Fruit fly (Drosophila melanogaster) whole organism, embryonic: Measurements from ENCODE around the gene Ypel.
A peak's percentile ranks its signal among the peaks of the same experiment; 100 is the strongest.

Experiments used
- ATbp ChIP-seq: fragments of 200-800 bp; sonication (Bioruptor generic); optimal IDR thresholded peaks from 2 replicates; lab custom pipeline; 2017; ENCODE audit warnings: missing biosample characterization, mild to moderate bottlenecking, missing genetic modification characterization, missing genetic modification reagents
- Atf6 ChIP-seq: fragments of 200-800 bp; sonication (Bioruptor generic); IDR thresholded peaks from 2 replicates; pipeline ENCODE4 v1.3.6; 2022; ENCODE audit warnings: missing biosample characterization, missing genetic modification characterization
- CG10366 ChIP-seq: fragments of 200-800 bp; sonication (Bioruptor generic); IDR thresholded peaks from 2 replicates; pipeline ENCODE4 v1.3.6; 2022; ENCODE audit warnings: missing biosample characterization, missing genetic modification characterization
- CG13775 ChIP-seq: fragments of 200-800 bp; sonication (Bioruptor generic); optimal IDR thresholded peaks from 3 replicates; lab custom pipeline; 2017; ENCODE audit warnings: missing biosample characterization, mild to moderate bottlenecking, missing genetic modification characterization
- CG15696 ChIP-seq: fragments of 200-800 bp; sonication (Bioruptor generic); optimal IDR thresholded peaks from 2 replicates; lab custom pipeline; 2019; ENCODE audit warnings: missing biosample characterization, mild to moderate bottlenecking, missing genetic modification characterization, moderate library complexity
- CG1602 ChIP-seq: fragments of 200-800 bp; sonication (Bioruptor generic); optimal IDR thresholded peaks from 3 replicates; lab custom pipeline; 2016; ENCODE audit warnings: missing biosample characterization, missing genetic modification characterization
- CG17568 ChIP-seq: fragments of 200-800 bp; sonication (Bioruptor generic); optimal IDR thresholded peaks from 2 replicates; lab custom pipeline; 2018; ENCODE audit warnings: missing biosample characterization, mild to moderate bottlenecking, missing genetic modification characterization, moderate library complexity
- CG17912 ChIP-seq: fragments of 200-800 bp; sonication (Bioruptor generic); optimal IDR thresholded peaks from 2 replicates; lab custom pipeline; 2018; ENCODE audit warnings: missing biosample characterization, mild to moderate bottlenecking, missing genetic modification characterization
- CG2199 ChIP-seq: fragments of 200-800 bp; sonication (Bioruptor generic); IDR thresholded peaks from 3 replicates; pipeline ENCODE4 v1.3.6; 2022; ENCODE audit warnings: missing biosample characterization, missing genetic modification characterization
- CG2889 ChIP-seq: fragments of 200-800 bp; sonication (Bioruptor generic); IDR thresholded peaks from 3 replicates; pipeline ENCODE4 v1.3.6; 2022; ENCODE audit warnings: missing biosample characterization, missing genetic modification characterization
- CG31224 ChIP-seq: fragments of 200-800 bp; sonication (Bioruptor generic); IDR thresholded peaks from 2 replicates; pipeline ENCODE4 v1.3.6; 2022; ENCODE audit warnings: missing biosample characterization, missing genetic modification characterization
- CG6175 ChIP-seq: fragments of 200-800 bp; sonication (Bioruptor generic); IDR thresholded peaks from 3 replicates; pipeline ENCODE4 v1.3.6; 2022; ENCODE audit warnings: missing biosample characterization, missing genetic modification characterization
- CG6254 ChIP-seq: fragments of 200-800 bp; sonication (Bioruptor generic); optimal IDR thresholded peaks from 3 replicates; lab custom pipeline; 2017; ENCODE audit warnings: mild to moderate bottlenecking, missing biosample characterization, missing genetic modification reagents, missing genetic modification characterization
- CG6683 ChIP-seq: fragments of 200-800 bp; sonication (Bioruptor generic); optimal IDR thresholded peaks from 2 replicates; lab custom pipeline; 2017; ENCODE audit warnings: missing biosample characterization, mild to moderate bottlenecking, missing genetic modification characterization, missing genetic modification reagents
- CG7928 ChIP-seq: fragments of 200-800 bp; sonication (Bioruptor generic); optimal IDR thresholded peaks from 2 replicates; lab custom pipeline; 2017; ENCODE audit warnings: missing biosample characterization, mild to moderate bottlenecking, missing genetic modification characterization
- CG8290 ChIP-seq, 3 experiments: fragments of 200-800 bp; sonication (Bioruptor generic); optimal IDR thresholded peaks; 2 replicates each; lab custom pipeline; 2016 to 2019; ENCODE audit warnings: missing biosample characterization in 3 of 3, missing genetic modification characterization in 3 of 3, mild to moderate bottlenecking in 2 of 3, moderate library complexity in 1 of 3
- CG8944 ChIP-seq: fragments of 200-800 bp; sonication (Bioruptor generic); optimal IDR thresholded peaks from 3 replicates; lab custom pipeline; 2016; ENCODE audit warnings: missing biosample characterization, missing genetic modification characterization
- CG9797 ChIP-seq: fragments of 200-800 bp; sonication (Bioruptor generic); optimal IDR thresholded peaks from 3 replicates; lab custom pipeline; 2018; ENCODE audit warnings: missing biosample characterization, mild to moderate bottlenecking, missing genetic modification characterization
- CrebB ChIP-seq: fragments of 200-800 bp; sonication (Bioruptor generic); optimal IDR thresholded peaks from 3 replicates; lab custom pipeline; 2018; ENCODE audit warnings: missing biosample characterization, mild to moderate bottlenecking, missing genetic modification characterization
- Doc2 ChIP-seq: fragments of 200-800 bp; sonication (Bioruptor generic); IDR thresholded peaks from 2 replicates; pipeline ENCODE4 v1.3.6; 2022; ENCODE audit warnings: missing biosample characterization, missing genetic modification characterization
- E2f1 ChIP-seq: fragments of 200-800 bp; sonication (Bioruptor generic); IDR thresholded peaks from 2 replicates; pipeline ENCODE4 v1.3.6; 2022; ENCODE audit warnings: missing biosample characterization, missing genetic modification characterization
- HmgZ ChIP-seq: fragments of 200-800 bp; sonication (Bioruptor generic); optimal IDR thresholded peaks from 2 replicates; lab custom pipeline; 2018; ENCODE audit warnings: missing biosample characterization, mild to moderate bottlenecking, missing genetic modification characterization
- Hr51 ChIP-seq, 2 experiments: fragments of 200-800 bp; sonication (Bioruptor generic); optimal IDR thresholded peaks; 2 replicates in 1 of 2; 3 replicates in 1 of 2; lab custom pipeline; 2016 to 2018; ENCODE audit warnings: missing biosample characterization in 2 of 2, missing genetic modification characterization in 2 of 2, mild to moderate bottlenecking in 1 of 2, moderate library complexity in 1 of 2
- NK7.1 ChIP-seq: fragments of 200-800 bp; sonication (Bioruptor generic); optimal IDR thresholded peaks from 3 replicates; lab custom pipeline; 2016; ENCODE audit warnings: missing biosample characterization, missing genetic modification characterization
- Nf-YC ChIP-seq: fragments of 200-800 bp; optimal IDR thresholded peaks from 3 replicates; lab custom pipeline; 2019; ENCODE audit warnings: missing biosample characterization, mild to moderate bottlenecking, missing genetic modification characterization, moderate library complexity
- az2 ChIP-seq: fragments of 200-800 bp; sonication (Bioruptor generic); optimal IDR thresholded peaks from 3 replicates; lab custom pipeline; 2016; ENCODE audit warnings: missing biosample characterization, missing genetic modification characterization
- bbx ChIP-seq: fragments of 200-800 bp; sonication (Bioruptor generic); IDR thresholded peaks from 2 replicates; pipeline ENCODE4 v1.3.6; 2022; ENCODE audit warnings: missing biosample characterization, missing genetic modification characterization; ENCODE audit not compliant: partially characterized antibody
- bowl ChIP-seq: fragments of 200-800 bp; sonication (Bioruptor generic); IDR thresholded peaks from 2 replicates; pipeline ENCODE4 v1.3.6; 2022; ENCODE audit warnings: missing biosample characterization, missing genetic modification characterization
- cad ChIP-seq: fragments of >200 bp; optimal IDR thresholded peaks from 2 replicates; lab custom pipeline; 2017; ENCODE audit warnings: missing biosample characterization, missing genetic modification characterization
- cas ChIP-seq: fragments of 200-800 bp; sonication (Bioruptor generic); IDR thresholded peaks from 2 replicates; pipeline ENCODE4 v1.3.6; 2022; ENCODE audit warnings: missing biosample characterization, missing genetic modification characterization
- crp ChIP-seq, 2 experiments: fragments of 200-800 bp; sonication (Bioruptor generic); optimal IDR thresholded peaks; 2 replicates in 1 of 2; 3 replicates in 1 of 2; lab custom pipeline; 2017; ENCODE audit warnings: missing biosample characterization in 2 of 2, missing genetic modification characterization in 2 of 2, mild to moderate bottlenecking in 1 of 2, moderate library complexity in 1 of 2
- ewg ChIP-seq: fragments of 200-800 bp; sonication (Bioruptor generic); optimal IDR thresholded peaks from 3 replicates; lab custom pipeline; 2017; ENCODE audit warnings: mild to moderate bottlenecking, missing biosample characterization, missing genetic modification reagents, missing genetic modification characterization
- gfzf ChIP-seq: fragments of 200-800 bp; sonication (Bioruptor generic); optimal IDR thresholded peaks from 2 replicates; lab custom pipeline; 2016; ENCODE audit warnings: missing biosample characterization, mild to moderate bottlenecking, missing genetic modification characterization, moderate library complexity
- grau ChIP-seq: fragments of 200-800 bp; optimal IDR thresholded peaks from 3 replicates; lab custom pipeline; 2019; ENCODE audit warnings: missing biosample characterization, mild to moderate bottlenecking, missing genetic modification characterization, moderate library complexity
- gsb-n ChIP-seq: fragments of 200-800 bp; sonication (Bioruptor generic); optimal IDR thresholded peaks from 3 replicates; lab custom pipeline; 2018; ENCODE audit warnings: missing biosample characterization, mild to moderate bottlenecking, missing genetic modification characterization
- hbn ChIP-seq: fragments of 200-800 bp; sonication (Bioruptor generic); IDR thresholded peaks from 2 replicates; pipeline ENCODE4 v1.3.6; 2022; ENCODE audit warnings: missing biosample characterization, missing genetic modification characterization; ENCODE audit not compliant: partially characterized antibody
- hkb ChIP-seq, 2 experiments: fragments of 200-800 bp in 1 of 2; fragments of >200 bp in 1 of 2; sonication (Bioruptor generic) in 1 of 2; IDR thresholded peaks in 1 of 2; optimal IDR thresholded peaks in 1 of 2; 2 replicates each; pipeline versions ENCODE4 v1.3.6 to Lab custom; 2017 to 2022; ENCODE audit warnings: missing biosample characterization in 1 of 2, missing genetic modification characterization in 1 of 2
- lilli ChIP-seq: fragments of 200-800 bp; sonication (Bioruptor generic); optimal IDR thresholded peaks from 3 replicates; lab custom pipeline; 2016; ENCODE audit warnings: missing biosample characterization, missing genetic modification characterization
- nerfin-1 ChIP-seq: fragments of 200-800 bp; sonication (Bioruptor generic); optimal IDR thresholded peaks from 3 replicates; lab custom pipeline; 2019; ENCODE audit warnings: missing biosample characterization, mild to moderate bottlenecking, missing genetic modification characterization, moderate library complexity
- nerfin-2 ChIP-seq: fragments of 200-800 bp; sonication (Bioruptor generic); IDR thresholded peaks from 2 replicates; pipeline ENCODE4 v1.3.6; 2022; ENCODE audit warnings: missing biosample characterization, missing genetic modification characterization; ENCODE audit not compliant: partially characterized antibody
- pzg ChIP-seq: fragments of 200-800 bp; sonication (Bioruptor generic); optimal IDR thresholded peaks from 3 replicates; lab custom pipeline; 2018; ENCODE audit warnings: missing biosample characterization, mild to moderate bottlenecking, missing genetic modification characterization, moderate library complexity
- ranshi ChIP-seq: fragments of 200-800 bp; sonication (Bioruptor generic); IDR thresholded peaks from 2 replicates; pipeline ENCODE4 v1.3.6; 2022; ENCODE audit warnings: missing biosample characterization, missing genetic modification characterization
- sim ChIP-seq: fragments of 200-800 bp; sonication (Bioruptor generic); IDR thresholded peaks from 2 replicates; pipeline ENCODE4 v1.3.6; 2022; ENCODE audit warnings: missing biosample characterization, missing genetic modification characterization
- slbo ChIP-seq: fragments of 200-800 bp; sonication (Bioruptor generic); IDR thresholded peaks from 2 replicates; pipeline ENCODE4 v1.3.6; 2022; ENCODE audit warnings: missing biosample characterization, missing genetic modification characterization
- sob ChIP-seq: fragments of 200-800 bp; sonication (Bioruptor generic); IDR thresholded peaks from 2 replicates; pipeline ENCODE4 v1.3.6; 2022; ENCODE audit warnings: missing biosample characterization, missing genetic modification characterization
- sug ChIP-seq: fragments of 200-800 bp; optimal IDR thresholded peaks from 2 replicates; lab custom pipeline; 2019; ENCODE audit warnings: missing biosample characterization, mild to moderate bottlenecking, missing genetic modification characterization, moderate library complexity
- tin ChIP-seq: fragments of 200-800 bp; sonication (Bioruptor generic); optimal IDR thresholded peaks from 3 replicates; lab custom pipeline; 2016; ENCODE audit warnings: missing biosample characterization, missing genetic modification characterization
- unc-4 ChIP-seq: fragments of 200-800 bp; sonication (Bioruptor generic); IDR thresholded peaks from 2 replicates; pipeline ENCODE4 v1.3.6; 2022; ENCODE audit warnings: missing biosample characterization, missing genetic modification characterization; ENCODE audit not compliant: partially characterized antibody
- vvl ChIP-seq: fragments of 200-800 bp; sonication (Bioruptor generic); IDR thresholded peaks from 2 replicates; pipeline ENCODE4 v1.3.6; 2022; ENCODE audit warnings: missing biosample characterization, missing genetic modification characterization

Ypel gene

DNA sequence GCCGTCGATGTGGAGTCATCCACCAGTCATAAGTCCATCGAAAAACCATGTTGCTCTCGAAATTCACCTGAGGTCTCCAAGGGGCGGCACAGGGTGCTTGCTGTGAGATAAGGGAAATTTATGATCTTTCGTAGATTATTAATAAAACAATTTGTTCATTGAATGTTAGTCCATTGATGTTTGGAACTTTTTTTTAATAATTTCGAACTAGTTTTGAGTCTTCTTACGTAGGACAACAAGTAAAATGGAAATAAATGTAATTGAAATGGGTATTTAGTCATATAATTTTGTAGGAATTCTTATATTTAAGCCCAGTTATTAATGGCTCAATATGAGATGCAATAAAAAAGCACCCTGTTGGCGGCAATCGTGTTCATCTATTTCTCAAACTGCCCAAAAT lies 20.3 kb upstream of the Ypel start (continued):
- TF ChIP-seq nerfin-1 (tag; lab: Kevin White, UChicago) (peak; percentile 67), sug (tag; lab: Kevin White, UChicago) (peak; percentile 43), CG2889 (peak; percentile 52; the same call in 2 of the 3 replicates), unc-4 (GFP tag; lab: Robert Waterston, UW) (no peak), sim (GFP tag; lab: Robert Waterston, UW) (no peak), CG15696 (tag; lab: Kevin White, UChicago) (no peak), Nf-YC (tag; lab: Kevin White, UChicago) (peak; percentile 67), CG8944 (GFP tag; lab: Kevin White, UChicago) (peak; percentile 44), CG17568 (no peak), CG6175 (GFP tag; lab: Robert Waterston, UW) (no peak), cad (GFP tag; lab: Kevin White, UChicago) (no peak), ewg (GFP tag; lab: Kevin White, UChicago) (peak; percentile 63), ATbp (GFP tag; lab: Kevin White, UChicago) (peak; percentile 79), CG9797 (GFP tag; lab: Kevin White, UChicago) (no peak), Atf6 (GFP tag; lab: Robert Waterston, UW) (peak; percentile 50; the same call in 1 of the 2 replicates), vvl (GFP tag; lab: Robert Waterston, UW) (peak; percentile 52), CG6683 (GFP tag; lab: Kevin White, UChicago) (peak; percentile 17), CG17912 (GFP tag; lab: Kevin White, UChicago) (no peak), hkb (optimal IDR thresholded peaks at IDR 0.05; lab: Kevin White, UChicago) (no peak), hkb (GFP tag; IDR thresholded peaks at IDR 0.05; lab: Robert Waterston, UW) (peak; percentile 83; the same call in 1 of the 2 replicates), CG1602 (GFP tag; lab: Kevin White, UChicago) (peak; percentile 43), CG6254 (GFP tag; lab: Kevin White, UChicago) (peak; percentile 70), bowl (GFP tag; lab: Robert Waterston, UW) (peak; percentile 36; the same call in 1 of the 2 replicates), CG10366 (GFP tag; lab: Robert Waterston, UW) (peak; percentile 87), gfzf (GFP tag; lab: Kevin White, UChicago) (no peak), cas (GFP tag; lab: Robert Waterston, UW) (no peak), az2 (peak; percentile 75), CG7928 (no peak), sob (no peak), CG8290 (GFP tag; optimal IDR thresholded peaks at IDR 0.05; lab: Kevin White, UChicago) (no peak), CG8290 (tag; optimal IDR thresholded peaks at IDR 0.05; lab: Kevin White, UChicago) (no peak), E2f1 (GFP tag; lab: Robert Waterston, UW) (peak; percentile 63; the same call in 1 of the 2 replicates), CG13775 (peak; percentile 62), grau (tag; lab: Kevin White, UChicago) (peak; percentile 87), crp (GFP tag; optimal IDR thresholded peaks at IDR 0.05; lab: Kevin White, UChicago) (peak in 1 of 2 experiments; percentile 22), CG2199 (GFP tag; lab: Robert Waterston, UW) (no peak), hbn (GFP tag; lab: Robert Waterston, UW) (no peak), pzg (no peak), lilli (GFP tag; lab: Kevin White, UChicago) (peak; percentile 33), ranshi (GFP tag; lab: Robert Waterston, UW) (peak; percentile 64), HmgZ (tag; lab: Kevin White, UChicago) (peak; percentile 71), gsb-n (tag; lab: Kevin White, UChicago) (no peak), CrebB (tag; lab: Kevin White, UChicago) (peak; percentile 68), slbo (GFP tag; lab: Robert Waterston, UW) (peak; percentile 72), nerfin-2 (GFP tag; lab: Robert Waterston, UW) (no peak), NK7.1 (GFP tag; lab: Kevin White, UChicago) (peak; percentile 4), Doc2 (no peak), tin (GFP tag; lab: Kevin White, UChicago) (peak; percentile 17), CG31224 (GFP tag; lab: Robert Waterston, UW) (peak; percentile 51; the same call in 1 of the 2 replicates), bbx (no peak), Hr51 (GFP tag; optimal IDR thresholded peaks at IDR 0.05; lab: Kevin White, UChicago) (peak; percentile 67 to 97)
